Fruit fly (Drosophila melanogaster) whole organism, embryonic: ENCODE measurements around the gene Tlk.
A peak's percentile ranks its signal among the peaks of the same experiment; 100 is the strongest.

Source experiments
- Aef1 ChIP-seq: fragments of 200-800 bp; sonication (Bioruptor generic); IDR thresholded peaks from 3 replicates; pipeline ENCODE4 v1.3.6; 2022; ENCODE audit warnings: missing biosample characterization, missing genetic modification characterization
- Atf-2 ChIP-seq: fragments of 200-800 bp; sonication (Bioruptor generic); optimal IDR thresholded peaks from 2 replicates; lab custom pipeline; 2016; ENCODE audit warnings: missing biosample characterization, missing genetic modification characterization
- C15 ChIP-seq: fragments of 200-800 bp; sonication (Bioruptor generic); IDR thresholded peaks from 3 replicates; pipeline ENCODE4 v1.3.6; 2022; ENCODE audit warnings: missing biosample characterization, missing genetic modification characterization
- CG10147 ChIP-seq: fragments of 200-800 bp; sonication (Bioruptor generic); optimal IDR thresholded peaks from 2 replicates; lab custom pipeline; 2019; ENCODE audit warnings: missing biosample characterization, mild to moderate bottlenecking, missing genetic modification characterization, moderate library complexity
- CG11398 ChIP-seq: fragments of 200-800 bp; sonication (Bioruptor generic); optimal IDR thresholded peaks from 2 replicates; lab custom pipeline; 2016; ENCODE audit warnings: missing biosample characterization, missing genetic modification characterization
- CG11504 ChIP-seq: fragments of 200-800 bp; sonication (Bioruptor generic); optimal IDR thresholded peaks from 3 replicates; lab custom pipeline; 2019; ENCODE audit warnings: missing biosample characterization, mild to moderate bottlenecking, missing genetic modification characterization, moderate library complexity
- CG12071 ChIP-seq: fragments of 200-800 bp; sonication (Bioruptor generic); optimal IDR thresholded peaks from 3 replicates; lab custom pipeline; 2018; ENCODE audit warnings: missing biosample characterization, mild to moderate bottlenecking, missing genetic modification characterization
- CG13775 ChIP-seq: fragments of 200-800 bp; sonication (Bioruptor generic); optimal IDR thresholded peaks from 3 replicates; lab custom pipeline; 2017; ENCODE audit warnings: missing biosample characterization, mild to moderate bottlenecking, missing genetic modification characterization
- CG14965 ChIP-seq: fragments of 200-800 bp; sonication (Bioruptor generic); optimal IDR thresholded peaks from 2 replicates; lab custom pipeline; 2016; ENCODE audit warnings: missing biosample characterization, missing genetic modification characterization, borderline replicate concordance
- CG1529 ChIP-seq: fragments of 200-800 bp; sonication (Bioruptor generic); optimal IDR thresholded peaks from 3 replicates; lab custom pipeline; 2018; ENCODE audit warnings: missing biosample characterization, missing genetic modification characterization
- CG16815 ChIP-seq: fragments of 200-800 bp; sonication (Bioruptor generic); optimal IDR thresholded peaks from 3 replicates; lab custom pipeline; 2017; ENCODE audit warnings: missing biosample characterization, mild to moderate bottlenecking, missing genetic modification characterization
- CG1832 ChIP-seq: fragments of 200-800 bp; sonication (Bioruptor generic); optimal IDR thresholded peaks from 2 replicates; lab custom pipeline; 2017; ENCODE audit warnings: missing biosample characterization, mild to moderate bottlenecking, missing genetic modification characterization, inconsistent platforms
- CG3847 ChIP-seq: fragments of 200-800 bp; sonication (Bioruptor generic); IDR thresholded peaks from 2 replicates; pipeline ENCODE4 v1.3.6; 2022; ENCODE audit warnings: missing biosample characterization, missing genetic modification characterization
- CG6765 ChIP-seq: fragments of 200-800 bp; sonication (Bioruptor generic); optimal IDR thresholded peaks from 3 replicates; lab custom pipeline; 2017; ENCODE audit warnings: missing biosample characterization, mild to moderate bottlenecking, missing genetic modification characterization
- CG6854 ChIP-seq: fragments of 200-800 bp; sonication (Bioruptor generic); optimal IDR thresholded peaks from 3 replicates; lab custom pipeline; 2017; ENCODE audit warnings: missing biosample characterization, mild to moderate bottlenecking, missing genetic modification characterization
- CG7928 ChIP-seq: fragments of 200-800 bp; sonication (Bioruptor generic); optimal IDR thresholded peaks from 2 replicates; lab custom pipeline; 2017; ENCODE audit warnings: missing biosample characterization, mild to moderate bottlenecking, missing genetic modification characterization
- CG7963 ChIP-seq: fragments of 200-800 bp; sonication (Bioruptor generic); IDR thresholded peaks from 3 replicates; pipeline ENCODE4 v1.3.6; 2022; ENCODE audit warnings: missing biosample characterization, missing genetic modification characterization; ENCODE audit not compliant: partially characterized antibody
- CG7987 ChIP-seq: fragments of 200-800 bp; sonication (Bioruptor generic); optimal IDR thresholded peaks from 2 replicates; lab custom pipeline; 2018; ENCODE audit warnings: missing biosample characterization, mild to moderate bottlenecking, missing genetic modification characterization, moderate library complexity
- CG8944 ChIP-seq: fragments of 200-800 bp; sonication (Bioruptor generic); optimal IDR thresholded peaks from 3 replicates; lab custom pipeline; 2016; ENCODE audit warnings: missing biosample characterization, missing genetic modification characterization
- Ets97D ChIP-seq: fragments of 200-800 bp; sonication (Bioruptor generic); optimal IDR thresholded peaks from 3 replicates; lab custom pipeline; 2016; ENCODE audit warnings: missing biosample characterization, missing genetic modification characterization
- Fer1 ChIP-seq: fragments of 200-800 bp; sonication (Bioruptor generic); optimal IDR thresholded peaks from 2 replicates; lab custom pipeline; 2017; ENCODE audit warnings: missing biosample characterization, mild to moderate bottlenecking, missing genetic modification characterization
- HLHmδ ChIP-seq: fragments of 200-800 bp; sonication (Bioruptor generic); optimal IDR thresholded peaks from 2 replicates; lab custom pipeline; 2018; ENCODE audit warnings: missing biosample characterization, mild to moderate bottlenecking, missing genetic modification characterization, moderate library complexity
- Hmx ChIP-seq: fragments of 200-800 bp; sonication (Bioruptor generic); optimal IDR thresholded peaks from 2 replicates; lab custom pipeline; 2016; ENCODE audit warnings: missing biosample characterization, missing genetic modification characterization
- NfI ChIP-seq: fragments of 200-800 bp; sonication (Bioruptor generic); optimal IDR thresholded peaks from 3 replicates; lab custom pipeline; 2018; ENCODE audit warnings: missing biosample characterization, mild to moderate bottlenecking, missing genetic modification characterization, moderate library complexity
- Pdp1 ChIP-seq, 2 experiments: fragments of 200-800 bp; sonication (Bioruptor generic); optimal IDR thresholded peaks; 3 replicates each; lab custom pipeline; 2016; ENCODE audit warnings: missing biosample characterization in 2 of 2, missing genetic modification characterization in 2 of 2, mild to moderate bottlenecking in 1 of 2, moderate library complexity in 1 of 2
- Sin3A ChIP-seq: fragments of >200 bp; optimal IDR thresholded peaks from 2 replicates; lab custom pipeline; 2018
- Usf ChIP-seq: fragments of 200-800 bp; sonication (Bioruptor generic); optimal IDR thresholded peaks from 2 replicates; lab custom pipeline; 2017; ENCODE audit warnings: missing genotype, missing biosample characterization, missing genetic modification characterization
- bcd ChIP-seq: fragments of 200-800 bp; sonication (Bioruptor generic); optimal IDR thresholded peaks from 2 replicates; lab custom pipeline; 2017; ENCODE audit warnings: missing biosample characterization, mild to moderate bottlenecking, missing genetic modification characterization
- bigmax ChIP-seq: fragments of 200-800 bp; sonication (Bioruptor generic); optimal IDR thresholded peaks from 2 replicates; lab custom pipeline; 2018; ENCODE audit warnings: missing biosample characterization, mild to moderate bottlenecking, missing genetic modification characterization
- btn ChIP-seq: fragments of 200-800 bp; sonication (Bioruptor generic); optimal IDR thresholded peaks from 2 replicates; lab custom pipeline; 2016; ENCODE audit warnings: missing biosample characterization, missing genetic modification characterization
- cato ChIP-seq: fragments of 200-800 bp; sonication (Bioruptor generic); optimal IDR thresholded peaks from 2 replicates; lab custom pipeline; 2016; ENCODE audit warnings: missing biosample characterization, missing genetic modification characterization, borderline replicate concordance
- dan ChIP-seq: fragments of 200-800 bp; sonication (Bioruptor generic); IDR thresholded peaks from 2 replicates; pipeline ENCODE4 v1.3.6; 2022; ENCODE audit warnings: missing biosample characterization, missing genetic modification characterization
- fd64A ChIP-seq: fragments of 200-800 bp; sonication (Bioruptor generic); optimal IDR thresholded peaks from 3 replicates; lab custom pipeline; 2018; ENCODE audit warnings: missing biosample characterization, mild to moderate bottlenecking, missing genetic modification characterization
- fu2 ChIP-seq: fragments of 200-800 bp; sonication (Bioruptor generic); optimal IDR thresholded peaks from 2 replicates; lab custom pipeline; 2016; ENCODE audit warnings: missing biosample characterization, missing genetic modification characterization
- gsb-n ChIP-seq: fragments of 200-800 bp; sonication (Bioruptor generic); optimal IDR thresholded peaks from 3 replicates; lab custom pipeline; 2018; ENCODE audit warnings: missing biosample characterization, mild to moderate bottlenecking, missing genetic modification characterization
- gt ChIP-seq: fragments of 200-800 bp; sonication (Bioruptor generic); IDR thresholded peaks from 2 replicates; pipeline ENCODE4 v1.3.6; 2022; ENCODE audit warnings: missing biosample characterization, missing genetic modification characterization
- her ChIP-seq: fragments of 200-800 bp; sonication (Bioruptor generic); optimal IDR thresholded peaks from 2 replicates; lab custom pipeline; 2016; ENCODE audit warnings: missing biosample characterization, missing genetic modification characterization
- lbe ChIP-seq: fragments of 200-800 bp; sonication (Bioruptor generic); optimal IDR thresholded peaks from 2 replicates; lab custom pipeline; 2016; ENCODE audit warnings: missing biosample characterization, mild to moderate bottlenecking, missing genetic modification characterization
- luna ChIP-seq: fragments of 200-800 bp; sonication (Bioruptor generic); optimal IDR thresholded peaks from 2 replicates; lab custom pipeline; 2016; ENCODE audit warnings: missing biosample characterization, missing genetic modification characterization
- maf-S ChIP-seq: fragments of 200-800 bp; sonication (Bioruptor generic); optimal IDR thresholded peaks from 2 replicates; lab custom pipeline; 2016; ENCODE audit warnings: missing biosample characterization, missing genetic modification characterization
- odd ChIP-seq: fragments of 200-800 bp; sonication (Bioruptor generic); optimal IDR thresholded peaks from 2 replicates; lab custom pipeline; 2017; ENCODE audit warnings: missing biosample characterization, mild to moderate bottlenecking, missing genetic modification characterization
- otp ChIP-seq: fragments of 200-800 bp; sonication (Bioruptor generic); IDR thresholded peaks from 3 replicates; pipeline ENCODE4, ENCODE4 v1.3.6; 2022; ENCODE audit warnings: missing biosample characterization, missing genetic modification characterization
- pum ChIP-seq: fragments of 200-800 bp; sonication (Bioruptor generic); optimal IDR thresholded peaks from 2 replicates; lab custom pipeline; 2016; ENCODE audit warnings: missing biosample characterization, missing genetic modification characterization
- sd ChIP-seq: fragments of 200-800 bp; sonication (Bioruptor generic); optimal IDR thresholded peaks from 3 replicates; lab custom pipeline; 2018; ENCODE audit warnings: missing biosample characterization, mild to moderate bottlenecking, missing genetic modification characterization, moderate library complexity
- slbo ChIP-seq: fragments of 200-800 bp; sonication (Bioruptor generic); IDR thresholded peaks from 2 replicates; pipeline ENCODE4 v1.3.6; 2022; ENCODE audit warnings: missing biosample characterization, missing genetic modification characterization
- stwl ChIP-seq: fragments of 200-800 bp; sonication (Bioruptor generic); optimal IDR thresholded peaks from 3 replicates; lab custom pipeline; 2018; ENCODE audit warnings: missing biosample characterization, mild to moderate bottlenecking, missing genetic modification characterization, moderate library complexity
- tna ChIP-seq: fragments of 200-800 bp; sonication (Bioruptor generic); IDR thresholded peaks from 2 replicates; pipeline ENCODE4 v1.3.6; 2022; ENCODE audit warnings: missing biosample characterization, missing genetic modification characterization; ENCODE audit not compliant: partially characterized antibody
- ttk ChIP-seq: fragments of 200-800 bp; sonication (Bioruptor generic); IDR thresholded peaks from 2 replicates; pipeline ENCODE4 v2.1.2; 2022; ENCODE audit warnings: missing biosample characterization, missing genetic modification characterization
- unpg ChIP-seq: fragments of 200-800 bp; sonication (Bioruptor generic); optimal IDR thresholded peaks from 3 replicates; lab custom pipeline; 2018; ENCODE audit warnings: missing biosample characterization, mild to moderate bottlenecking, missing genetic modification characterization, moderate library complexity
- zen2 ChIP-seq: fragments of 200-800 bp; sonication (Bioruptor generic); IDR thresholded peaks from 3 replicates; pipeline ENCODE4 v1.3.6; 2022; ENCODE audit warnings: missing biosample characterization, missing genetic modification characterization; ENCODE audit not compliant: partially characterized antibody

Tlk gene

dm6 chrX:3687837-3688375, 31.9 kb upstream of the Tlk start (continued):
- TF ChIP-seq Aef1 (GFP tag; lab: Robert Waterston, UW) (0 out of 3 replicates have a peak, but pooled peaks have one; percentile 19), HLHmδ (GFP tag; lab: Kevin White, UChicago) (peak; percentile 41), CG14965 (no peak), fd64A (no peak), gsb-n (tag; lab: Kevin White, UChicago) (peak; percentile 24), dan (GFP tag; lab: Robert Waterston, UW) (no peak), Fer1 (no peak), odd (peak; percentile 23), CG6854 (GFP tag; lab: Kevin White, UChicago) (peak; percentile 51), Usf (no peak), tna (GFP tag; lab: Robert Waterston, UW) (no peak), bcd (GFP tag; lab: Kevin White, UChicago) (peak; percentile 65), fu2 (GFP tag; lab: Kevin White, UChicago) (peak; percentile 33), CG12071 (GFP tag; lab: Kevin White, UChicago) (peak; percentile 70), C15 (GFP tag; lab: Robert Waterston, UW) (0 out of 3 replicates have a peak, but pooled peaks have one; percentile 15), CG16815 (GFP tag; lab: Kevin White, UChicago) (peak; percentile 47), CG7987 (GFP tag; lab: Kevin White, UChicago) (peak; percentile 28), CG11504 (tag; lab: Kevin White, UChicago) (peak; percentile 75), pum (GFP tag; lab: Kevin White, UChicago) (peak; percentile 65), CG6765 (GFP tag; lab: Kevin White, UChicago) (no peak), CG13775 (peak; percentile 53), maf-S (GFP tag; lab: Kevin White, UChicago) (peak; percentile 32), sd (no peak), CG8944 (peak; percentile 60), CG7928 (GFP tag; lab: Kevin White, UChicago) (no peak), Sin3A (lab: Kevin White, UChicago) (no peak), Pdp1 (GFP tag; optimal IDR thresholded peaks at IDR 0.05; lab: Kevin White, UChicago) (peak; percentile 44 to 56), bigmax (no peak), CG1832 (no peak), ttk (GFP tag; lab: Robert Waterston, UW) (peak; percentile 68), gt (GFP tag; lab: Robert Waterston, UW) (no peak), Hmx (GFP tag; lab: Kevin White, UChicago) (no peak), NfI (GFP tag; lab: Kevin White, UChicago) (peak; percentile 54), zen2 (no peak), cato (GFP tag; lab: Kevin White, UChicago) (no peak), luna (GFP tag; lab: Kevin White, UChicago) (no peak), her (peak; percentile 74), otp (GFP tag; lab: Robert Waterston, UW) (peak; percentile 61; the same call in 2 of the 3 replicates), Atf-2 (GFP tag; lab: Kevin White, UChicago) (peak; percentile 42), unpg (GFP tag; lab: Kevin White, UChicago) (peak; percentile 70), CG11398 (GFP tag; lab: Kevin White, UChicago) (peak; percentile 47), CG3847 (GFP tag; lab: Robert Waterston, UW) (0 out of 2 replicates have a peak, but pooled peaks have one; percentile 20), CG1529 (GFP tag; lab: Kevin White, UChicago) (peak; percentile 57), Ets97D (GFP tag; lab: Kevin White, UChicago) (no peak), btn (peak; percentile 30), CG7963 (no peak), CG10147 (GFP tag; lab: Kevin White, UChicago) (peak; percentile 25), stwl (tag; lab: Kevin White, UChicago) (no peak), lbe (no peak), slbo (GFP tag; lab: Robert Waterston, UW) (peak; percentile 50)
